Worm (Caenorhabditis elegans) whole organism, L2 larva: ENCODE measurements around the gene T04F3.1.

Experiments used
- ceh-16 ChIP-seq: fragments of 150-350 bp; optimal IDR thresholded peaks from 2 replicates; lab custom pipeline; 2014; ENCODE audit warnings: missing biosample characterization, missing genetic modification characterization
- dmd-4 ChIP-seq: sonication (generic microtip); optimal IDR thresholded peaks from 2 replicates; lab custom pipeline; 2017; ENCODE audit warnings: missing biosample characterization, missing genetic modification characterization
- egl-27 ChIP-seq: sonication (generic microtip); optimal IDR thresholded peaks from 3 replicates; lab custom pipeline; 2017; ENCODE audit warnings: missing biosample characterization, missing genetic modification reagents, missing genetic modification characterization
- elt-1 ChIP-seq: fragments of 150-350 bp; optimal IDR thresholded peaks from 2 replicates; lab custom pipeline; 2014; ENCODE audit warnings: missing biosample characterization, missing genetic modification characterization
- lin-13 ChIP-seq: fragments of 150-350 bp; optimal IDR thresholded peaks from 2 replicates; lab custom pipeline; 2014; ENCODE audit warnings: missing biosample characterization, missing genetic modification reagents, missing genetic modification characterization
- nhr-237 ChIP-seq: fragments of 150-350 bp; optimal IDR thresholded peaks from 2 replicates; lab custom pipeline; 2014; ENCODE audit warnings: missing biosample characterization, missing genetic modification characterization
- nhr-25 ChIP-seq: fragments of 150-350 bp; sonication (generic microtip); optimal IDR thresholded peaks from 3 replicates; lab custom pipeline; 2014; ENCODE audit warnings: missing biosample characterization, missing genetic modification characterization
- nhr-77 ChIP-seq: fragments of 150-350 bp; optimal IDR thresholded peaks from 2 replicates; lab custom pipeline; 2014; ENCODE audit warnings: missing biosample characterization, missing genetic modification characterization
- ztf-11 ChIP-seq: sonication (generic microtip); optimal IDR thresholded peaks from 2 replicates; lab custom pipeline; 2017; ENCODE audit warnings: missing biosample characterization, missing genetic modification characterization

DNA sequence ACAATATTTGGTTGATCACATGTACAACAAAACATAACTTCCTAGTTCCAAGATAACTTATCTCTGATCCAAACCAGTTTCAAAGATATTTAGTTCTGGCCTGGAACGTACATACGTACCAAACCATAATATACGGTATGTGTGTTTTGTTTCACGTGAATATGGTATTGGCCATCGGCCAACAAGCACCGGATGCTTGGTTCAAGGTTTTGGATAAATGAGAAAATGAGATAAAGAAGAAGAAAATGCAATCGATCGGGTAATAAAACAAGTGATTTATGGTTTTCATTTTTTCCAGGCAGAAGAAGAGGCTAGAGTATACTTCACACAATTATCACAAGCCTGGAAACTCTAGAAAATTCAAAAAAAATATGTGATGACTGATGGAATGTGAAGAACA lies 55.5 kb downstream of the T04F3.1 start:
- TF ChIP-seq nhr-237 (no peak), ztf-11 (tag; lab: Kevin White, UChicago) (no peak), egl-27 (tag; lab: Kevin White, UChicago) (peak; percentile 69), nhr-77 (tag; lab: Kevin White, UChicago) (no peak), elt-1 (tag; lab: Kevin White, UChicago) (no peak), lin-13 (GFP tag; lab: Kevin White, UChicago) (no peak), dmd-4 (tag; lab: Kevin White, UChicago) (no peak), ceh-16 (tag; lab: Kevin White, UChicago) (no peak), nhr-25 (peak; percentile 52)
